Worm (Caenorhabditis elegans): ENCODE data around the gene pot-1.

The pot-1 gene

DNA sequence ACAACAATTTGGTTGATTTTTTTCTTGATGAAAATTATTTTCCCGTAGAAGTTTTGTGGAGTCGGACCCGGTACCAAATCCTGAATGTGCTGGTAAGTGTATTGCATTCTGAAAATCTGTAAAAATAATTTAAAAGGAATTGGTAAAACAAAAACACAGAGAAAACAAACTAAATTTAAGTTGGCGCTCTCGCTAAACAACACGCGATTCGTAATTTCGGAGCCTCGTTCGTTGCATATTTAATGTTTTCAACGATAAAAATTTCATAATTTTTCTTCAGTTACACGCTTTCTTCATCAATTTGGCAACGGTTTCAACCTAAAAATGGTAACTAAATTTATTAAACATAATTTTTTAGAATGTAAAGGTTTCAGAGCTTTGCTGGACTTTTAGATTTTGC is at the start of gene pot-1, which contains the start of gene ggtb-1:
TSS of gene pot-1 (minus strand) at position 120 of the 400 bp plus-strand sequence.
TSS of gene ggtb-1 (plus strand) at position 208 of the 400 bp plus-strand sequence.
- no peak for TF ChIP-seq unc-62 (GFP tag; optimal IDR thresholded peaks at IDR 0.05)

DNA sequence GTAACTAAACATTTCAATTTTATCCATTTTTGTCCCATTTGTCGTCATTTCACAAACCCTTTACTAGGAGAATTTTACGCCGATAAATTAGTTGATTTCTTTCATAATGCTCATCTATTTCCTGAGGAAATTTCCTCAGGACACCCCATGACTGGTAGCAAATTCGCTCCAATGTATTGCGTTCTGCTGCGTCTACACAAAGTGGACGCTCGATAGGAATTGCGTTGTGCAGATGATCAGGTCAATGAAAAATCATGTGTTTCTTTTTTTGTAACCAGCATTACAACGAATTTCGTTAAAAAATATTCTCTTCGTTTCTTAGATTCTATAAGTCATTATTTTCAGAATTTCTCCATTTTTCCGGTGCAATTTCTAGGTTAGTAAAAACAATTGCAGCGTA is 48.3 kb upstream of the pot-1 start, which contains the start of gene epg-4:
TSS of gene epg-4 (plus strand) at position 346 of the 400 bp plus-strand sequence.
- no peak for TF ChIP-seq unc-62 (GFP tag; optimal IDR thresholded peaks at IDR 0.05)

DNA sequence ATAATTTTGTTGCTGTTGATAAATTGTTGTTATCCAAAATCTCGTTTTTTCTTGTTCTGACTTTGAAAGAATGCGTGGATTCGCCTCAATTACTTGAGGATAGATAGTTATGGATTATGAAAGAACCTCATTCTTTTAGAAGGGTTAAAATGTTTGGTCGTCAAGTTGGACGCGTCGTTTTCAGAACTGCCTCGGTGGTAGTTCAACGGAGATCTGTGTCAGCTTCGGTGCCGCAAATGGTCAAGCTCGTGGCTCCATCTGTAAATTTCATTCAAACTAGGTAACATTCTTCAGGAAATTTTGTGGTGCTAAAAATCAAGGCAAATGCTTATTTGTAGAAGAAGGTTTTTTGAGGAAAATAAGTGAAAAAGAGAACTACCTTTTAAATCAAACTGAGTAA is 47.1 kb upstream of the pot-1 start, which contains the start of gene ndab-2:
TSS of gene ndab-2 (plus strand) at position 140 of the 400 bp plus-strand sequence.
- no peak for TF ChIP-seq unc-62 (GFP tag; optimal IDR thresholded peaks at IDR 0.05)

DNA sequence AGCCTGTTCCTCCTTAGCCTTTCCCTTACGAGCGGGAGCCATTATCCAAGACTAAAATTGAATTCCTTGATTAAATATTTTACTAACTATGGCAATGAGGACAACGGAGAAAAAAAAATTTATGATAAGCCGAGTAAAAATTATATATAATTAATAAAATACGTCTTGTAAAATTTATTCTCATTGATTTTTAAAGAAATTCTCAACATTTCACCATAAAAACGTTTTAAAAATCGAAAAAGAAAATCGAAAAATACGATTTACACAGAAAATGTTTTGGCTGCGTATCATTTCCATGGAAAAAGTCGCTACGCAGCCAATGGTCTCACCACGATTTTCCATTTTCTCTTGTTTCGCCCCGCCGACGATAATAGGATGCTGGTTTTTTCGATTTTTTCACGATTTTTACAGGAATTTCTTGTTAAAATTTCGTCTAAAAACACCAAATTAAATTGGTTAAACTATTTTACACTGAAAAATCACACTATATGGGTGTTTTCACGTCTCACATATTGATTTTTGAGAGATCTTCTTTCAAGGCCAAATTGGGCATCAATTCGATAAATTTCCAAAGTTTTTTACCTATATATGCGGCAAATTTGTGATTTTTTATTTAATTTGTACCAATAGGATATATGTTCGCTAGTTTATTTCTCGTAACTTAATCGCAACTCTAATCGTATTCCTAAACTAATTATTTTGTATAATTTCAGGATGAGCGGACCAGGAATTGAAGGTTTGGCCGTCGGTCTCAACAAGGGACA is 46.2 kb upstream of the pot-1 start, which contains the start of the genes rps-14 and rpl-36:
TSS of gene rps-14 (minus strand) at position 51 of the 764 bp plus-strand sequence.
TSS of gene rpl-36 (plus strand) at position 714 of the 764 bp plus-strand sequence.
- no peak for TF ChIP-seq unc-62 (GFP tag; optimal IDR thresholded peaks at IDR 0.05)

DNA sequence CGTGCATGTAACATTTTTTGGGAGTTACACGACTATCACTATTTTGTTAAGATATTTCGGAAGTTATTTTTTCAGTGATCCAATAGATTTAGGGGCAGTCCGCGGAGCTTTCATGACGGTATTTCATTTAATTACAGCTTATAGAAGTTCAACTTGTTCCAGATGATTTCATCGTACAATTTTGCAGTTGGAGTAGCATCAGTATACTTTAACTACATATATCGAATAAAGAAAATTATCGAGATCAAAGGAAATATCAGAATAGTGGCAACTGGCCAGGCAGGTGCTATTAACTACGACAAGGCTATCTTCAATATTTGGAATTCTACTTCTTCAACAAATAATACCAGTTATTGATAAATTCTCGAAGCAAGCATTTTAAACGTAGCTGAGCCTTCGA is 45.0 kb upstream of the pot-1 start:
- TF ChIP-seq unc-62 (GFP tag; optimal IDR thresholded peaks at IDR 0.05): no peak

DNA sequence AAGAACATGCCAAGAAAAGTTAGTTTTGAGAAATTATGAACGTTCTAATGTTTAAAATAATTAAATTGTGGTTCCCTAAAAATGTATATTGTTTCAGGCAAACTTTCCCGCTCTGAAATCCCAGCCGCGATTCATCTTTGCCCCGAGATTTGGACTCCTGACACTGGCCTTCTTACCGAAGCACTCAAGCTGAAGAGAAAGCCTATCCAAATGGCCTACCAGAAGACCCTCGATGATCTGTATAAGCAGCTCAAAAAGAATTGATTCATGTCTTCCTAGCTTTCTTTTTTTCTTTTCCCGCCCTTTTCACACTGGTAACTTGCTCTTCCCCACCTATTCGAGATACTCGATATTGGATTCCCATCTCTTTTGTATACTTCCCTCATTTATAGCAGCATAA is 36.6 kb upstream of the pot-1 start:
- no peak for TF ChIP-seq unc-62 (GFP tag; optimal IDR thresholded peaks at IDR 0.05)

DNA sequence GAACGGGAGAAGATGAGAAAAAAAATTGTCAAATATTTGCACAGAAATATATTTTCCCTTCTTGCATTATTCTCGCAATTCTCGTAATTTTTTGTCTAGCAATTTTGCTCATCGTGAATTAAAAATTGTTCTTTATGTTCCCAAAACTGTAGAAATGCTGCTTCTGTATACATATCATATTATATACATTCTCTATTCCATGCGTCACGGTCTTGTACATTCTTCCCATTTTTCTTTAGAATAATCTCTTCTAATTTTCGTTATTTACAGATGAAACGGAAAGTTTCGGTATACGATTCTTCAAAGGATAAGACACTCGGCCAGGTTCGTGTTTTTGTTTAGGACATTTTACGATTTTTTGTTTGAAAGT is 34.1 kb upstream of the pot-1 start, which contains the start of gene acs-4:
TSS of gene acs-4 (plus strand) at position 271 of the 370 bp plus-strand sequence.
- TF ChIP-seq unc-62 (GFP tag; optimal IDR thresholded peaks at IDR 0.05): no peak

DNA sequence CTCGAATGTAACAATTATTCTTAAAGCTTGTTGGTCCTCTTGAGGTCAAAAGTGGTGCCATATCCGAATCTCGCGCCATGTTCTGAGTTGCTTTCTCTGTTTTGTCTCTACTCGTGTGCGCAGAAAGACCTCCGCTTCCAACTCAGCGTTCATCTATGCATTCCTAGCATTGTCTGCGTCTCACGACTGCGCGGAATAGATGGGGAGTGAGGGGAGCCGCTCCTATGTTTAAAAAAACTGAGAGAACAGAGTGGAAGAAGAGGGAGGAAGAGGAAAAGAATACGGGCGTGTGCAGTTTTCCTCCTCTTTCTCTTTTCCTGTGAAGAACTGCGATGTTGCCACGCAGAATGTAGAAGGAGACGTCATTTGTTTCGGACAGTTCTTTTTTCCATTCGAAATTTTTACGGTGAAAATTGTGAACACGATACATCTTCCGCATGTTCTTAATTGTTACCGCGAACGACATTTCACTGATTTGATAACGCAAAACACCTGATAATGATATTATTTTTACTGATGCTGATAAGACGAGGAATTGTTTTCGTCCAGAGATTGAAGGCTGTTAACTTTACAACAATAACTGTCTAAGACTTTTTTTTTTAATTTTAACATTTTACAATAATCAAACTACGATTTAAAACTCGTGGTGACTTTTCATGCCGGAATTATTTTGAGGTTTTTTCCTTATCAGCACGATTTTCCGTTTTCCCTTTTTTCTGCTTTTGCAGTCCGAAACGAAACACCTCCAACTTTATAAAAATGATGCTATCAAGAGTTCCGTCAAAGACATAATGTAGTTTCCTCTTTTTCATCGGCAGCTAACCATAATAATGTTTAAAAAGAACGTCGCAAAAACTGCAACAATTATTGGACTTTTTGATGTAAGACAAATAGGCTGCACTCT is 33.4 kb upstream of the pot-1 start:
- no peak for TF ChIP-seq unc-62 (GFP tag; optimal IDR thresholded peaks at IDR 0.05)

DNA sequence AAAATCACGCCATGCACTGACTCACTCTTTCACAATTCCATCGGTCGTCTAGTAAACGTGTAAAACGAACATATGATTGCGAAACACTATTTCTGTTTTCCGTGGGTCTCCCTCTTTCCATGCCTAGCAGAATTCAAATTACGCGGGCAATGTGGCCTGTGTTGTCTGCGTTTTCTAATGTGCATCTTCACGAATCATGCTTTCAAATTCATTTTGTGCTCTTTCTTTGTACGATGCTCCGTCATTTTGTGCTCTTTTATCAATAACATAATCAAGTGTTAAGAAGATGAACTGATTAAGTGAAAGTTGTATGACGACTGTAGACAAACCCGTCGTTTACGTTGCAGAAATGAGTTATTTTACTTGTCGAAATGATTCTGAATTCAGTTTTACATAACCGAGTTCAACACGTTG is 32.3 kb upstream of the pot-1 start:
- no peak for TF ChIP-seq unc-62 (GFP tag; optimal IDR thresholded peaks at IDR 0.05)

DNA sequence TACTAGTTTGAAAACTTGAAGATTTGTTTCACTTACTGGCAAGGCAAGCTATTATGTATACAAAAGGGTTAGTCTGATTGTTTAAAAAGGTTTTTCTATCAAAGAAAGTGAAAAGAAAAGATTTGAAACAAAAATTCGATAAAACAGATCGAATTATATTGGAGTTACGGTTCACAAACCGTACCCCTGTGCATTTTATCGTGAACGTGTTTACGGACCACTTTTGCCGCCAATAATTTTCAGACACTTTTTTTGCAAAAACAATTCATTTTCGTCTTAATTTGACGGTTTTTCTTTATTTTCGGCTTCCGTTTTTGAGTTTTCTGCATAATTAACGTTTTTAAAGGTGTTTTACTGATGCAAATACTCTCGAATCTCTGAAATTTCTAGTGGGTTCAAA is 31.8 kb upstream of the pot-1 start:
- TF ChIP-seq unc-62 (GFP tag; optimal IDR thresholded peaks at IDR 0.05): no peak

DNA sequence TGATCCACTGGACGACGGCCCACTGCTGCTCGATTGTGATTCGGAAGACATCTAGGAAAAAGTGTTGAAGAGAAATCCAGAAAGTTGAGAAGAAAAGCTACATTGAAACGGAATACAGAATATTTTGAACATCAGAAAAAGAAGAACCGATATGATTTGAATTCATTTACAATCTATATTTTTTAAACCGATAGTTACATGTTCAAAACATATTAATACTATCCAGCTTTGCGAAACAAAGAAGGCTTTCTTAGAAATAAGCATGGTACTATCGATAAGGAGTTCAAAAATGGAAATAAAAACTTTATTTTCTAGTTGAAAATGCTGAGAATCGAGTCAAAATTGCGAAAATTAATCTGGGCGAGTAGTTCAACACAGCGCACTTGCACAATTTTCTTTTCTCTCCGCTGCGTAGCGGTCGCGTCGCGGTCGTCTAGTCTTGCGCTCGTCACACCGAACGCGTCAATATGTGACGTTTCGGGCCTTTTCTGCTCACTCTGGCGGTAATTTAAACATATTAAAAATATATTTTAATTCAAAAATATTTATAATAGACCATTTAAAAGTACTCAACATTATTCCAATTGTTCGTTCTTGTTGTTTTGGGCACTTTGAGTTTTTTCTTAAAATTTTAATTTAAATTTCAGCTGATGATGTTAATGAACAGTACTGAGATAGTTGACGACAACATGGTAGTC is 28.7 kb upstream of the pot-1 start, which contains the start of the genes syf-2 and K04G7.1:
TSS of gene syf-2 (minus strand) at position 51 of the 698 bp plus-strand sequence.
TSS of gene K04G7.1 (plus strand) at position 648 of the 698 bp plus-strand sequence.
- no peak for TF ChIP-seq unc-62 (GFP tag; optimal IDR thresholded peaks at IDR 0.05)

DNA sequence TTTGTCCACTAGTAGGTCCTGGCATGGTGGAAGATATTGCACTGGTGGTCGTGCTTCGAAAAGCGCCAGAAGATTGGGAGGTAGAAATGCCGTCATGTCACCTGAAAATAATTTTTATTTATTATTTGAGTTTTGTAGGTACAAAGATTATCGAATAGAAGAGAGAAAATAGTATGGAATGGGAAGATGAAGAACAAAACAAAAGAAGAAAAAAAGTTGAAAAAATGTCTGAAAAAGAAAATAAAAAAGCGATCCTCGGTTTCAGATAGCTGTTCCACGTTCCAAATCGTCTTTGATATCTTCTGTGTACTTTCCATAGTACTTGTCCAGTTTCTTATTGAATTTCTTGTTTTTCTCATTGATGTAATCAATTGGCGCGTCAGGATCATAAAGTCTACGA is 27.6 kb upstream of the pot-1 start, which contains the start of gene rnp-7:
TSS of gene rnp-7 (minus strand) at position 101 of the 400 bp plus-strand sequence.
- no peak for TF ChIP-seq unc-62 (GFP tag; optimal IDR thresholded peaks at IDR 0.05)

DNA sequence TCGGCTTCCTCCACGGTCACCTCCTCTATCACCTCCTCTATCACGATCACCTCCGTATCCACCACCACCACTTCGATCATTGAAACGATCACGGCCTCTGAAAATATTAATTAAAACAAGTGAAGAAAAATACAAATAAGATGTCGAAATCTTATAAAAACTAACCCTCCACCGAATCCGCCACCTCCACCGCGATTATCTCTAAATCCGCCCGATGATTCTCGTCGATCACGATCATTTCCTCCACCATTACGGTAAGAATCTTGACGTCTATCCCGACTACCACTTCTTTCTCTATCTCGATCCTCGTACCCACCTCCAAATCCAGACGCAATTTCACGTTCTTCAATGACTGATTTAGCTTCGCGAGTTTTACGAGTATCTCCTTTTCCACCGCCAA is 25.8 kb upstream of the pot-1 start:
- TF ChIP-seq unc-62 (GFP tag; optimal IDR thresholded peaks at IDR 0.05): no peak

DNA sequence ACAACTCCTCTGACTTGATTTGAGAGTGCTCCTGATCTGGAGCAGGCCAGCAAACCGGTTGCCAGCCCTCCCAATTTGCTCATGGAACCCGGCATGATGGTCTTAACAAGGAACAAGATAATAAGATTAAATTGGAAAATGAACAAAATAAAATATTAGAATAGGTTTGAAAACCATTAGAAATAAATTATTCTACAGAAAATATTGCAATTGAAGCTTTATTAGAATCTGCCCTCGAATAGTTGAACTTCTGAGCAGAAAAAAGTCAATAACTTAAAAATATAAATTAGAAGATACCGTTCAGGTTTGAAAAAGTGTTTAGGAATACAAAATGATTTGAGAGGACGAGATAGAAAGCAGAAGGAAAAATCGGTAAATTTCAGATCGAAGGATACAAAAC is 25.2 kb upstream of the pot-1 start, which contains the start of gene nuo-4:
TSS of gene nuo-4 (minus strand) at position 101 of the 400 bp plus-strand sequence.
- TF ChIP-seq unc-62 (GFP tag; optimal IDR thresholded peaks at IDR 0.05): no peak

DNA sequence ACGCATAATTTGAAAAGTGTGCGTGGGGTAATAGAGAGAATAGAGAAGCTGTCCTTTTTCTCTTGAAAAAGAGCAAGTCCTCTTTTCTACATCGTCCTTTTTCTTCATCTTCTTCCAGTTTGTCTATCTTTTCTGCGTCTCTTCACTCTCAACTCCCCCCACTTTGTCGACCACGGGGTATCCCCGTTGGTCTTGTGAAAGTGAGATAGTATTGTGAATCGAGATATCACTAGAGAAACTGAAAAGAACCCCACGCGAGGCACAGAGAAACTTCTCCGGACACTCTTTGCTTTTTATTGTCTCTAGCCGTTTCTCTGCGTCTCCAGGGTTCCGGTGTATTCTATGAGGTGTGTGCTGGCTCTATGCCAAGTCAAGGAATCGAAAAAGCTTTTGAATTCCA is 22.2 kb upstream of the pot-1 start:
- no peak for TF ChIP-seq unc-62 (GFP tag; optimal IDR thresholded peaks at IDR 0.05)

Measured in whole organism, dauer.